Worm (Caenorhabditis elegans) whole organism, midembryonic: ENCODE data around the gene ZK381.2.

Experiments used
- T22C8.4 ChIP-seq: fragments of 200-800 bp; sonication (Bioruptor generic); IDR thresholded peaks from 2 replicates; pipeline ENCODE4 v1.3.6; 2022; ENCODE audit warnings: missing genetic modification characterization, missing compliant biosample characterization
- cog-1 ChIP-seq: sonication (generic microtip); optimal IDR thresholded peaks from 2 replicates; lab custom pipeline; 2016; ENCODE audit warnings: missing genetic modification characterization, missing compliant biosample characterization
- flt-1 ChIP-seq: fragments of 200-800 bp; sonication (Bioruptor generic); IDR thresholded peaks from 2 replicates; pipeline ENCODE4 v1.3.6; 2022; ENCODE audit warnings: missing genetic modification characterization, missing compliant biosample characterization
- klf-2 ChIP-seq: fragments of 200-800 bp; sonication (Bioruptor generic); conservative IDR thresholded peaks from 2 replicates; pipeline ENCODE4 v1.3.6; 2022; ENCODE audit warnings: missing genetic modification reagents, missing genetic modification characterization, missing compliant biosample characterization
- med-1 ChIP-seq: sonication (generic microtip); optimal IDR thresholded peaks from 2 replicates; lab custom pipeline; 2017; ENCODE audit warnings: missing genetic modification characterization, mild to moderate bottlenecking, missing compliant biosample characterization, antibody characterized with exemption, missing genetic modification reagents; ENCODE audit not compliant: insufficient read depth
- ref-1 ChIP-seq: fragments of 200-800 bp; sonication (Bioruptor generic); conservative IDR thresholded peaks from 2 replicates; pipeline ENCODE4 v1.3.6; 2022; ENCODE audit warnings: missing genetic modification reagents, missing genetic modification characterization, missing compliant biosample characterization
- tab-1 ChIP-seq: fragments of 200-800 bp; sonication (Bioruptor generic); IDR thresholded peaks from 2 replicates; pipeline ENCODE4 v1.3.6; 2022; ENCODE audit warnings: missing genetic modification characterization, missing compliant biosample characterization
- ztf-23 ChIP-seq: fragments of 200-800 bp; sonication (Bioruptor generic); IDR thresholded peaks from 2 replicates; pipeline ENCODE4 v1.3.6; 2022; ENCODE audit warnings: missing genetic modification reagents, missing genetic modification characterization, missing compliant biosample characterization
- ztf-29 ChIP-seq: fragments of 200-800 bp; sonication (Bioruptor generic); IDR thresholded peaks from 2 replicates; pipeline ENCODE4 v1.3.6; 2022; ENCODE audit warnings: missing genetic modification reagents, missing genetic modification characterization, missing compliant biosample characterization

DNA sequence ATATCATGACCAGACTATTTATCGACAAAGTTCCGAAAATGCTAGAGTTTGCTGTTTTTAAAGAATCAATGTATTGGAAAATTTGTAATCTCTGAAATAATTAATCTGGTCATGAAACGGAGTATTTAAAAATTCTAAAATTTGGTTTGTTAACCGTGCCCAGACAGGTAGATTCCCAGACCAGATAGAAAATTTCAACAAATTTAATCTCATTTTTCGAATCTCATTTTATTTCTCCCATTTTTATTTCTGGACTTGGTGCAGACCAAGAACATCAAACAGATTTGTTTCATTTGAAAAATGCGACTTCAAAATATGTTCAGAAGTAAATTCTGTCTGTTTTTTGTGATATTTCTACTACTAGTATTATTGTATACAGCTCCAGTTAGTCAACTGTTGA is 42.2 kb upstream of the ZK381.2 start, which contains the start of gene T22D1.1:
- no peak for TF ChIP-seq tab-1
- TF ChIP-seq flt-1 (GFP tag; lab: Robert Waterston, UW): no peak
- TF ChIP-seq ztf-29 (GFP tag; lab: Robert Waterston, UW): no peak
- TF ChIP-seq klf-2: no peak
- TF ChIP-seq med-1 (GFP tag; lab: Kevin White, UChicago): no peak
- TF ChIP-seq T22C8.4 (GFP tag; lab: Robert Waterston, UW): no peak
- no peak for TF ChIP-seq cog-1 (tag; lab: Kevin White, UChicago)
- no peak for TF ChIP-seq ztf-23
- TF ChIP-seq ref-1: no peak
